Worm (Caenorhabditis elegans): ENCODE measurements around the gene Y47D3A.20.
A peak's percentile ranks its signal among the peaks of the same experiment; 100 is the strongest.

Gene Y47D3A.20

ce11 chrIII:11289876-11290275, 15.0 kb downstream of the Y47D3A.20 start:
- TF ChIP-seq drap-1 (GFP tag; optimal IDR thresholded peaks at IDR 0.05) = no peak
- no peak for TF ChIP-seq ces-1 (GFP tag; optimal IDR thresholded peaks at IDR 0.05)
- TF ChIP-seq nhr-76 (tag; optimal IDR thresholded peaks at IDR 0.05) = no peak
- TF ChIP-seq snpc-4 (tag; optimal IDR thresholded peaks at IDR 0.05) = no peak
- no peak for TF ChIP-seq lin-13 (tag; optimal IDR thresholded peaks at IDR 0.05)
- no peak for TF ChIP-seq tbx-8 (GFP tag; optimal IDR thresholded peaks at IDR 0.05)
- TF ChIP-seq ceh-39 (tag; optimal IDR thresholded peaks at IDR 0.05) = no peak
- no peak for TF ChIP-seq nhr-2 (tag; optimal IDR thresholded peaks at IDR 0.05)
- no peak for TF ChIP-seq lin-32 (GFP tag; optimal IDR thresholded peaks at IDR 0.05)
- no peak for TF ChIP-seq mls-2 (tag; optimal IDR thresholded peaks at IDR 0.05)

ce11 chrIII:11290554-11290953, 15.7 kb downstream of the Y47D3A.20 start, which contains the start of the genes gly-9, mib-1 and smc-3:
Gene gly-9 (minus strand): TSS chrIII:11290580.
Gene mib-1 (minus strand): TSS chrIII:11290676.
Gene smc-3 (plus strand): TSS chrIII:11290904.
- TF ChIP-seq nhr-76 (tag; optimal IDR thresholded peaks at IDR 0.05) = no peak
- TF ChIP-seq bed-3 (GFP tag; optimal IDR thresholded peaks at IDR 0.05) = no peak
- TF ChIP-seq lin-13 (tag; optimal IDR thresholded peaks at IDR 0.05) = peak; percentile 18
- TF ChIP-seq drap-1 (GFP tag; optimal IDR thresholded peaks at IDR 0.05) = no peak
- TF ChIP-seq elt-1 (tag; optimal IDR thresholded peaks at IDR 0.05; ENCODE audit: borderline replicate concordance, insufficient read depth) = no peak
- TF ChIP-seq nhr-2 (tag; optimal IDR thresholded peaks at IDR 0.05) = no peak
- peak; percentile 6 for TF ChIP-seq lsy-2 (tag; optimal IDR thresholded peaks at IDR 0.05)
- no peak for TF ChIP-seq elt-3 (tag; optimal IDR thresholded peaks at IDR 0.05)
- peak; percentile 5 for TF ChIP-seq ces-1 (GFP tag; optimal IDR thresholded peaks at IDR 0.05)
- no peak for TF ChIP-seq cnd-1 (tag; optimal IDR thresholded peaks at IDR 0.05)
- TF ChIP-seq ztf-11 (tag; optimal IDR thresholded peaks at IDR 0.05) = no peak
- TF ChIP-seq lin-32 (GFP tag; optimal IDR thresholded peaks at IDR 0.05) = no peak
- no peak for TF ChIP-seq unc-62 (GFP tag; optimal IDR thresholded peaks at IDR 0.05)
- no peak for TF ChIP-seq ceh-83 (GFP tag; optimal IDR thresholded peaks at IDR 0.05)
- TF ChIP-seq nhr-237 (tag; optimal IDR thresholded peaks at IDR 0.05) = peak; percentile 24

ce11 chrIII:11311466-11311865, 36.6 kb downstream of the Y47D3A.20 start, which contains the start of gene rab-35:
Gene rab-35 (minus strand): TSS chrIII:11311566.
- no peak for TF ChIP-seq ces-1 (GFP tag; optimal IDR thresholded peaks at IDR 0.05)
- no peak for TF ChIP-seq zip-8 (tag; optimal IDR thresholded peaks at IDR 0.05)
- TF ChIP-seq nhr-2 (tag; optimal IDR thresholded peaks at IDR 0.05) = no peak
- no peak for TF ChIP-seq flh-1 (GFP tag; optimal IDR thresholded peaks at IDR 0.05)
- no peak for TF ChIP-seq ham-2 (GFP tag; optimal IDR thresholded peaks at IDR 0.05)
- TF ChIP-seq ztf-11 (tag; optimal IDR thresholded peaks at IDR 0.05) = no peak
- no peak for TF ChIP-seq lin-32 (GFP tag; optimal IDR thresholded peaks at IDR 0.05)
- no peak for TF ChIP-seq nhr-28 (tag; optimal IDR thresholded peaks at IDR 0.05)
- TF ChIP-seq pha-4 (tag; optimal IDR thresholded peaks at IDR 0.05) = no peak
- TF ChIP-seq hlh-1 (tag; optimal IDR thresholded peaks at IDR 0.05) = no peak
- no peak for TF ChIP-seq M03D4.4 (tag; optimal IDR thresholded peaks at IDR 0.05)
- TF ChIP-seq blmp-1 (tag; optimal IDR thresholded peaks at IDR 0.05) = no peak
- TF ChIP-seq nhr-12 (tag; optimal IDR thresholded peaks at IDR 0.05) = no peak
- no peak for TF ChIP-seq unc-120 (tag; optimal IDR thresholded peaks at IDR 0.05; ENCODE audit: poor library complexity, severe bottlenecking)
- TF ChIP-seq cnd-1 (tag; optimal IDR thresholded peaks at IDR 0.05) = no peak
- no peak for TF ChIP-seq elt-1 (tag; optimal IDR thresholded peaks at IDR 0.05; ENCODE audit: borderline replicate concordance, insufficient read depth)

- TF ChIP-seq sem-2 (GFP tag; optimal IDR thresholded peaks at IDR 0.05) (peak; percentile 17), cnd-1 (tag; optimal IDR thresholded peaks at IDR 0.05) (peak; percentile 33), ham-2 (GFP tag; optimal IDR thresholded peaks at IDR 0.05) (peak; percentile 47), lsy-2 (tag; optimal IDR thresholded peaks at IDR 0.05) (peak; percentile 48), drap-1 (GFP tag; optimal IDR thresholded peaks at IDR 0.05) (peak; percentile 59), ceh-39 (tag; optimal IDR thresholded peaks at IDR 0.05) (peak; percentile 57), ztf-11 (tag; optimal IDR thresholded peaks at IDR 0.05) (no peak), ces-1 (GFP tag; optimal IDR thresholded peaks at IDR 0.05) (peak; percentile 92), tbx-8 (GFP tag; optimal IDR thresholded peaks at IDR 0.05) (no peak), mep-1 (tag; optimal IDR thresholded peaks at IDR 0.05) (peak; percentile 16), nhr-237 (tag; optimal IDR thresholded peaks at IDR 0.05) (peak; percentile 84), lin-32 (GFP tag; optimal IDR thresholded peaks at IDR 0.05) (peak; percentile 51), M03D4.4 (tag; optimal IDR thresholded peaks at IDR 0.05) (no peak), sptf-1 (tag; optimal IDR thresholded peaks at IDR 0.05) (peak; percentile 72), bed-3 (GFP tag; optimal IDR thresholded peaks at IDR 0.05) (peak; percentile 35), mls-2 (tag; optimal IDR thresholded peaks at IDR 0.05) (peak; percentile 77), ceh-43 (GFP tag; optimal IDR thresholded peaks at IDR 0.05) (peak; percentile 43), snpc-4 (tag; optimal IDR thresholded peaks at IDR 0.05) (no peak), lin-13 (tag; optimal IDR thresholded peaks at IDR 0.05) (no peak)
Measured at ce11 chrIII:11317164-11317620, 42.3 kb downstream of the Y47D3A.20 start, which contains the start of gene mcm-10. Gene mcm-10 (plus strand): TSS chrIII:11317570.

All from whole organism, mixed stage, embryonic.